Fruit fly (Drosophila melanogaster): ENCODE results near the gene CG42852.

- peak; percentile 82 for TF ChIP-seq CG6854 (GFP tag; optimal IDR thresholded peaks at IDR 0.05)
- no peak for TF ChIP-seq CG11902 (GFP tag; optimal IDR thresholded peaks at IDR 0.05)
Measured at dm6 chr3L:16709673-16710257, 45.5 kb upstream of the CG42852 start.
